Worm (Caenorhabditis elegans): ENCODE data around the gene K02F6.6.

Gene K02F6.6

ce11 chrII:2556388-2556787 is 25.8 kb downstream of the K02F6.6 start:
- TF ChIP-seq set-16 (GFP tag; IDR thresholded peaks at IDR 0.05) = peak; percentile 97
- 0 out of 2 replicates have a peak, but pooled peaks have one; percentile 8 for TF ChIP-seq ctbp-1 (GFP tag; IDR thresholded peaks at IDR 0.05)
- peak; percentile 38; the same call in 1 of the 2 replicates for TF ChIP-seq egl-43 (GFP tag; IDR thresholded peaks at IDR 0.05)
- 0 out of 2 replicates have a peak, but pooled peaks have one; percentile 15 for TF ChIP-seq php-3 (GFP tag; IDR thresholded peaks at IDR 0.05)

- TF ChIP-seq ceh-32 (tag; optimal IDR thresholded peaks at IDR 0.05; ENCODE audit: poor library complexity) (no peak), nhr-48 (tag; optimal IDR thresholded peaks at IDR 0.05) (no peak), dmd-8 (GFP tag; IDR thresholded peaks at IDR 0.05) (no peak), mxl-2 (GFP tag; conservative IDR thresholded peaks at IDR 0.05) (no peak), Y105C5A.15 (GFP tag; IDR thresholded peaks at IDR 0.05) (no peak), F10B5.3 (tag; optimal IDR thresholded peaks at IDR 0.05) (no peak), skn-1 (tag; optimal IDR thresholded peaks at IDR 0.05) (no peak)
Measured at ce11 chrII:2563973-2564372, 33.4 kb downstream of the K02F6.6 start, which contains the start of gene nep-18. Gene nep-18 (minus strand): TSS chrII:2564073.

- TF ChIP-seq T26A8.4 (GFP tag; IDR thresholded peaks at IDR 0.05) (peak; percentile 73; the same call in 1 of the 2 replicates), zip-2 (tag; optimal IDR thresholded peaks at IDR 0.05) (peak; percentile 18), pha-4 (GFP tag; IDR thresholded peaks at IDR 0.05) (peak; percentile 61; the same call in 1 of the 2 replicates), pha-4 (tag; optimal IDR thresholded peaks at IDR 0.05) (no peak), fkh-10 (GFP tag; optimal IDR thresholded peaks at IDR 0.05) (peak; percentile 44), fos-1 (tag; optimal IDR thresholded peaks at IDR 0.05) (no peak), ces-1 (GFP tag; optimal IDR thresholded peaks at IDR 0.05) (peak; percentile 93), unc-39 (tag; optimal IDR thresholded peaks at IDR 0.05) (no peak), mes-2 (tag; optimal IDR thresholded peaks at IDR 0.05; ENCODE audit: poor library complexity, severe bottlenecking) (peak; percentile 95), daf-8 (GFP tag; IDR thresholded peaks at IDR 0.05) (no peak), php-3 (GFP tag; IDR thresholded peaks at IDR 0.05) (peak; percentile 56; the same call in 1 of the 2 replicates), nhr-42 (GFP tag; IDR thresholded peaks at IDR 0.05) (0 out of 2 replicates have a peak, but pooled peaks have one; percentile 44), jun-1 (tag; optimal IDR thresholded peaks at IDR 0.05) (no peak), unc-130 (GFP tag; optimal IDR thresholded peaks at IDR 0.05) (peak; percentile 48), snpc-1.2 (GFP tag; IDR thresholded peaks at IDR 0.05) (peak; percentile 55; the same call in 1 of the 2 replicates), zfp-3 (GFP tag; conservative IDR thresholded peaks at IDR 0.05) (0 out of 2 replicates have a peak, but pooled peaks have one; percentile 44), hif-1 (tag; optimal IDR thresholded peaks at IDR 0.05) (peak in 1 of 2 experiments; percentile 48), nhr-237 (tag; optimal IDR thresholded peaks at IDR 0.05) (no peak), hmg-1.1 (GFP tag; IDR thresholded peaks at IDR 0.05) (peak; percentile 62; the same call in 1 of the 2 replicates), mep-1 (tag; optimal IDR thresholded peaks at IDR 0.05) (peak; percentile 93), gei-8 (GFP tag; optimal IDR thresholded peaks at IDR 0.05) (no peak), F49E8.2 (tag; optimal IDR thresholded peaks at IDR 0.05; ENCODE audit: borderline replicate concordance) (peak; percentile 35), dmd-6 (GFP tag; IDR thresholded peaks at IDR 0.05) (peak; percentile 62), nhr-6 (tag; optimal IDR thresholded peaks at IDR 0.05) (no peak), mdl-1 (tag; optimal IDR thresholded peaks at IDR 0.05) (peak in 1 of 2 experiments; percentile 3), ctbp-1 (GFP tag; IDR thresholded peaks at IDR 0.05) (peak; percentile 48; the same call in 1 of the 2 replicates), nhr-111 (GFP tag; optimal IDR thresholded peaks at IDR 0.05) (no peak), nhr-28 (tag; optimal IDR thresholded peaks at IDR 0.05) (peak; percentile 5), hlh-30 (tag; optimal IDR thresholded peaks at IDR 0.05; ENCODE audit: insufficient read depth) (peak; percentile 57), ceh-20 (GFP tag; IDR thresholded peaks at IDR 0.05) (peak; percentile 36; the same call in 1 of the 2 replicates), nhr-76 (tag; optimal IDR thresholded peaks at IDR 0.05) (no peak), sdz-12 (GFP tag; optimal IDR thresholded peaks at IDR 0.05) (no peak), madf-9 (GFP tag; conservative IDR thresholded peaks at IDR 0.05) (peak; percentile 61), ZK337.2 (GFP tag; IDR thresholded peaks at IDR 0.05) (peak; percentile 56; the same call in 1 of the 2 replicates), aly-2 (tag; optimal IDR thresholded peaks at IDR 0.05) (no peak), Y48G9A.11 (GFP tag; IDR thresholded peaks at IDR 0.05) (no peak), ceh-62 (tag; optimal IDR thresholded peaks at IDR 0.05) (no peak), dve-1 (tag; optimal IDR thresholded peaks at IDR 0.05; ENCODE audit: insufficient read depth) (peak; percentile 79)
Measured at ce11 chrII:2564899-2565298, 34.3 kb downstream of the K02F6.6 start, which contains the start of gene usp-39. Gene usp-39 (plus strand): TSS chrII:2565275.
